Worm (Caenorhabditis elegans) whole organism, young adult: ENCODE data around the gene R13A5.11.

ENCODE experiments used
- B0261.1 ChIP-seq: sonication (generic microtip); optimal IDR thresholded peaks from 2 replicates; lab custom pipeline; 2016; ENCODE audit warnings: mild to moderate bottlenecking, missing genetic modification characterization, moderate library complexity, missing compliant biosample characterization
- C06A6.2 ChIP-seq: fragments of 200-800 bp; sonication (Bioruptor generic); conservative IDR thresholded peaks from 2 replicates; pipeline ENCODE4 v1.3.6; 2022; ENCODE audit warnings: missing genetic modification characterization, missing compliant biosample characterization
- C17E4.6 ChIP-seq: fragments of 200-800 bp; sonication (Bioruptor generic); IDR thresholded peaks from 2 replicates; pipeline ENCODE4 v1.3.6; 2022; ENCODE audit warnings: missing genetic modification reagents, missing genetic modification characterization, missing compliant biosample characterization
- F22D6.2 ChIP-seq: sonication (generic microtip); optimal IDR thresholded peaks from 2 replicates; lab custom pipeline; 2016; ENCODE audit warnings: mild to moderate bottlenecking, missing genetic modification characterization, missing compliant biosample characterization
- F57C9.4 ChIP-seq: sonication (generic microtip); optimal IDR thresholded peaks from 2 replicates; lab custom pipeline; 2017; ENCODE audit warnings: mild to moderate bottlenecking, missing genetic modification characterization, missing compliant biosample characterization
- Y56A3A.18 ChIP-seq: fragments of 200-800 bp; sonication (Bioruptor generic); IDR thresholded peaks from 2 replicates; pipeline ENCODE4 v1.3.6; 2022; ENCODE audit warnings: missing genetic modification reagents, missing genetic modification characterization, missing compliant biosample characterization
- Y95B8A.8 ChIP-seq: fragments of 200-800 bp; sonication (Bioruptor generic); IDR thresholded peaks from 2 replicates; pipeline ENCODE4 v1.3.6; 2022; ENCODE audit warnings: missing genetic modification reagents, missing genetic modification characterization, missing compliant biosample characterization
- aptf-3 ChIP-seq: fragments of 200-800 bp; sonication (Bioruptor generic); IDR thresholded peaks from 2 replicates; pipeline ENCODE4 v1.3.6; 2022; ENCODE audit warnings: missing genetic modification characterization, missing compliant biosample characterization
- atf-7 ChIP-seq: sonication (generic microtip); optimal IDR thresholded peaks from 2 replicates; lab custom pipeline; 2017; ENCODE audit warnings: mild to moderate bottlenecking, missing genetic modification characterization, missing compliant biosample characterization
- attf-6 ChIP-seq: fragments of 200-800 bp; sonication (Bioruptor generic); IDR thresholded peaks from 2 replicates; pipeline ENCODE4 v1.3.6; 2022; ENCODE audit warnings: missing genetic modification reagents, missing genetic modification characterization, missing compliant biosample characterization
- ccch-3 ChIP-seq: fragments of 200-800 bp; sonication (Bioruptor generic); optimal IDR thresholded peaks from 2 replicates; lab custom pipeline; 2018; ENCODE audit warnings: mild to moderate bottlenecking, missing genetic modification characterization, missing compliant biosample characterization
- cebp-1 ChIP-seq, 2 experiments: fragments of 200-800 bp in 1 of 2; sonication (Bioruptor generic) in 1 of 2; sonication (generic microtip) in 1 of 2; IDR thresholded peaks in 1 of 2; optimal IDR thresholded peaks in 1 of 2; 2 replicates each; pipeline versions ENCODE4 v1.3.6 to Lab custom; 2017 to 2022; ENCODE audit warnings: missing compliant biosample characterization in 2 of 2, missing genetic modification characterization in 2 of 2, mild to moderate bottlenecking in 1 of 2, missing genetic modification reagents in 1 of 2, moderate library complexity in 1 of 2
- ceh-100 ChIP-seq: fragments of 200-800 bp; sonication (Bioruptor generic); IDR thresholded peaks from 2 replicates; pipeline ENCODE4 v1.3.6; 2022; ENCODE audit warnings: missing genetic modification reagents, missing genetic modification characterization, missing compliant biosample characterization
- ceh-27 ChIP-seq: fragments of 200-800 bp; sonication (Bioruptor generic); optimal IDR thresholded peaks from 2 replicates; lab custom pipeline; 2018; ENCODE audit warnings: mild to moderate bottlenecking, missing genetic modification characterization, moderate library complexity, missing compliant biosample characterization
- ceh-40 ChIP-seq: fragments of 200-800 bp; sonication (Bioruptor generic); IDR thresholded peaks from 2 replicates; pipeline ENCODE4 v1.3.6; 2022; ENCODE audit warnings: missing genetic modification characterization, missing compliant biosample characterization
- ceh-58 ChIP-seq: fragments of 200-800 bp; sonication (Bioruptor generic); IDR thresholded peaks from 2 replicates; pipeline ENCODE4 v1.3.6; 2022; ENCODE audit warnings: missing genetic modification characterization, missing compliant biosample characterization
- ceh-91 ChIP-seq: fragments of 200-800 bp; sonication (Bioruptor generic); IDR thresholded peaks from 2 replicates; pipeline ENCODE4 v1.3.6; 2022; ENCODE audit warnings: missing genetic modification reagents, missing genetic modification characterization, missing compliant biosample characterization
- chd-7 ChIP-seq: sonication (generic microtip); optimal IDR thresholded peaks from 2 replicates; lab custom pipeline; 2016; ENCODE audit warnings: mild to moderate bottlenecking, missing genetic modification characterization, moderate library complexity, missing compliant biosample characterization
- efl-1 ChIP-seq: fragments of 150-350 bp; optimal IDR thresholded peaks from 2 replicates; lab custom pipeline; 2014; ENCODE audit warnings: missing biosample characterization, missing genetic modification reagents, missing genetic modification characterization
- gei-17 ChIP-seq: fragments of 200-800 bp; sonication (Bioruptor generic); optimal IDR thresholded peaks from 2 replicates; lab custom pipeline; 2018; ENCODE audit warnings: mild to moderate bottlenecking, missing genetic modification characterization, missing compliant biosample characterization
- him-1 ChIP-seq: sonication (generic microtip); optimal IDR thresholded peaks from 2 replicates; lab custom pipeline; 2016; ENCODE audit warnings: missing genotype, missing genetic modification reagents, missing genetic modification characterization, missing compliant biosample characterization
- hlh-12 ChIP-seq: sonication (generic microtip); optimal IDR thresholded peaks from 2 replicates; lab custom pipeline; 2016; ENCODE audit warnings: missing genetic modification characterization, missing compliant biosample characterization
- hsf-1 ChIP-seq: fragments of 200-800 bp; sonication (Bioruptor generic); IDR thresholded peaks from 2 replicates; pipeline ENCODE4 v1.3.6; 2022; ENCODE audit warnings: missing genetic modification reagents, missing genetic modification characterization, missing compliant biosample characterization
- let-526 ChIP-seq: fragments of 200-800 bp; sonication (Bioruptor generic); IDR thresholded peaks from 2 replicates; pipeline ENCODE4 v1.3.6; 2022; ENCODE audit warnings: missing genetic modification reagents, missing genetic modification characterization, missing compliant biosample characterization
- let-607 ChIP-seq, 2 experiments: fragments of 200-800 bp in 1 of 2; sonication (Bioruptor generic) in 1 of 2; sonication (generic microtip) in 1 of 2; optimal IDR thresholded peaks; 2 replicates each; lab custom pipeline; 2016 to 2018; ENCODE audit warnings: mild to moderate bottlenecking in 2 of 2, missing compliant biosample characterization in 2 of 2, missing genetic modification characterization in 2 of 2, moderate library complexity in 2 of 2, missing genotype in 1 of 2
- lin-35 ChIP-seq, 3 experiments: fragments of 150-350 bp in 2 of 3; sonication (generic microtip) in 1 of 3; optimal IDR thresholded peaks; 2 replicates each; lab custom pipeline; 2014 to 2018; ENCODE audit warnings: missing biosample characterization in 3 of 3, missing genetic modification characterization in 3 of 3, missing genetic modification reagents in 3 of 3
- lir-1 ChIP-seq: fragments of 200-800 bp; sonication (Bioruptor generic); conservative IDR thresholded peaks from 2 replicates; pipeline ENCODE4 v1.3.6; 2022; ENCODE audit warnings: missing genetic modification reagents, missing genetic modification characterization, missing compliant biosample characterization
- madf-10 ChIP-seq: sonication (generic microtip); optimal IDR thresholded peaks from 2 replicates; lab custom pipeline; 2016; ENCODE audit warnings: mild to moderate bottlenecking, missing genetic modification characterization, missing compliant biosample characterization
- madf-3 ChIP-seq: fragments of 200-800 bp; sonication (Bioruptor generic); IDR thresholded peaks from 2 replicates; pipeline ENCODE4 v1.3.6; 2022; ENCODE audit warnings: missing genetic modification reagents, missing genetic modification characterization, missing compliant biosample characterization
- madf-6 ChIP-seq: fragments of 200-800 bp; sonication (Bioruptor generic); IDR thresholded peaks from 2 replicates; pipeline ENCODE4 v1.3.6; 2022; ENCODE audit warnings: missing genetic modification reagents, missing genetic modification characterization, missing compliant biosample characterization
- nfya-1 ChIP-seq: sonication (generic microtip); optimal IDR thresholded peaks from 2 replicates; lab custom pipeline; 2017; ENCODE audit warnings: antibody characterized with exemption, missing compliant biosample characterization, missing genetic modification characterization, borderline replicate concordance; ENCODE audit not compliant: insufficient read depth
- nhr-120 ChIP-seq: fragments of 200-800 bp; sonication (Bioruptor generic); IDR thresholded peaks from 2 replicates; pipeline ENCODE4 v1.3.6; 2022; ENCODE audit warnings: missing genetic modification characterization, missing compliant biosample characterization
- nhr-179 ChIP-seq: sonication (generic microtip); optimal IDR thresholded peaks from 2 replicates; lab custom pipeline; 2016; ENCODE audit warnings: mild to moderate bottlenecking, missing genetic modification characterization, missing compliant biosample characterization
- nhr-80 ChIP-seq: sonication (generic microtip); optimal IDR thresholded peaks from 2 replicates; lab custom pipeline; 2016; ENCODE audit warnings: missing genetic modification characterization, missing compliant biosample characterization
- rec-8 ChIP-seq, 2 experiments: sonication (generic microtip); optimal IDR thresholded peaks; 2 replicates each; lab custom pipeline; 2016; ENCODE audit warnings: mild to moderate bottlenecking in 2 of 2, missing genetic modification characterization in 2 of 2, missing genetic modification reagents in 2 of 2, missing genotype in 2 of 2, missing biosample characterization in 1 of 2, missing compliant biosample characterization in 1 of 2, moderate library complexity in 1 of 2
- repo-1 ChIP-seq: sonication (generic microtip); optimal IDR thresholded peaks from 2 replicates; lab custom pipeline; 2017; ENCODE audit warnings: mild to moderate bottlenecking, missing genetic modification characterization, missing compliant biosample characterization
- snpc-1.1 ChIP-seq: sonication (generic microtip); optimal IDR thresholded peaks from 2 replicates; lab custom pipeline; 2017; ENCODE audit warnings: missing genetic modification characterization, mild to moderate bottlenecking, missing compliant biosample characterization, antibody characterized with exemption, moderate library complexity, missing genotype, missing genetic modification reagents; ENCODE audit not compliant: insufficient read depth
- snpc-1.3 ChIP-seq: sonication (generic microtip); optimal IDR thresholded peaks from 2 replicates; lab custom pipeline; 2017; ENCODE audit warnings: missing genetic modification characterization, mild to moderate bottlenecking, missing compliant biosample characterization, antibody characterized with exemption, moderate library complexity, missing genotype, missing genetic modification reagents; ENCODE audit not compliant: insufficient read depth
- snpc-3.4 ChIP-seq: sonication (generic microtip); optimal IDR thresholded peaks from 2 replicates; lab custom pipeline; 2017; ENCODE audit warnings: missing genetic modification characterization, mild to moderate bottlenecking, missing compliant biosample characterization, antibody characterized with exemption, moderate library complexity, missing genotype, missing genetic modification reagents
- tbp1 ChIP-seq: fragments of 200-800 bp; sonication (Bioruptor generic); optimal IDR thresholded peaks from 2 replicates; lab custom pipeline; 2018; ENCODE audit warnings: mild to moderate bottlenecking, missing genetic modification characterization, missing compliant biosample characterization
- tlf-1 ChIP-seq: fragments of 200-800 bp; sonication (Bioruptor generic); optimal IDR thresholded peaks from 2 replicates; lab custom pipeline; 2018; ENCODE audit warnings: mild to moderate bottlenecking, missing genetic modification characterization, missing compliant biosample characterization
- ztf-22 ChIP-seq: fragments of 200-800 bp; sonication (Bioruptor generic); optimal IDR thresholded peaks from 2 replicates; lab custom pipeline; 2018; ENCODE audit warnings: mild to moderate bottlenecking, missing genetic modification characterization, moderate library complexity, missing compliant biosample characterization
- ztf-28 ChIP-seq: fragments of 200-800 bp; sonication (Bioruptor generic); IDR thresholded peaks from 2 replicates; pipeline ENCODE4 v1.3.6; 2022; ENCODE audit warnings: missing genetic modification reagents, missing genetic modification characterization, missing compliant biosample characterization

Gene R13A5.11

DNA sequence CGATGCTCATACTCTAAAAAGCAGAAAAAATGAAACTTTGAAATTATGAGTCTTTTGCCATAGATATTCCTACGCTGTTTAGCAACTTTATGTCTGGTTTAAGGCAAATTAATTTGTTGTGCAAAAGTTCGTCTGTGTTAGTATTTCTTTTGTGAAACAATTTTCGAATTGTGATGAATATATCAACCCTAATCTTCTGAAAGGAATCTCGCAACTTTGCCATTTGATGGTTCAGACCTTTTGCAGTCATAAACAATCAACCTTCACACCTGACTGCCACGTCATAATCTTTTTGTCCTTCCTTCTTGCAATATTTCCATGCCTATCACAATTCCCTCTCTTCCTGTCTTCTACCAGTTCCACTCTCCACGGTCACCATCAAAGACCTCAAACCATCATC, 26.7 kb upstream of the R13A5.11 start:
- TF ChIP-seq ceh-58 (GFP tag; lab: Robert Waterston, UW) (0 out of 2 replicates have a peak, but pooled peaks have one; percentile 30), F22D6.2 (tag; lab: Kevin White, UChicago) (no peak)

DNA sequence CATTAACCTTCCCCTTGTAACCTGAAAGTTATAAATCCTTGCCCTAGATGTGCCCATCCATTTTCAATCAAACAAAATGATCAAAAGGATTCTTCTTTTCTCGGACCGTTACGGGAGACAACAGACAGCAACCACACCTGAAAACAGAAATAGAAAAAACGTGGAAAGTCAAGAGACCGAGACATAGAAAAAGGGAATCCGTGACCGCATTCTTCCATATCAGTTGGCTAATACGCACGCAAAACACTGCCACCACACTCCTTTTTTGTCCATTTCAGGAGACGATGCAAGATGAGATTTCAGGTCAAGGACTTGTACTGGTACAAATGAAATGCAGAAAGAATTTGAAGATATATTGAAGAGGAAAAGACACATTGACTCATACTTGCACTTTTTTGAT, 25.2 kb upstream of the R13A5.11 start:
- TF ChIP-seq hsf-1 (GFP tag; lab: Robert Waterston, UW) (no peak), attf-6 (no peak), rec-8 (tag; optimal IDR thresholded peaks at IDR 0.05; lab: Kevin White, UChicago) (no peak), C06A6.2 (GFP tag; lab: Robert Waterston, UW) (no peak), efl-1 (no peak), snpc-1.3 (no peak)

DNA sequence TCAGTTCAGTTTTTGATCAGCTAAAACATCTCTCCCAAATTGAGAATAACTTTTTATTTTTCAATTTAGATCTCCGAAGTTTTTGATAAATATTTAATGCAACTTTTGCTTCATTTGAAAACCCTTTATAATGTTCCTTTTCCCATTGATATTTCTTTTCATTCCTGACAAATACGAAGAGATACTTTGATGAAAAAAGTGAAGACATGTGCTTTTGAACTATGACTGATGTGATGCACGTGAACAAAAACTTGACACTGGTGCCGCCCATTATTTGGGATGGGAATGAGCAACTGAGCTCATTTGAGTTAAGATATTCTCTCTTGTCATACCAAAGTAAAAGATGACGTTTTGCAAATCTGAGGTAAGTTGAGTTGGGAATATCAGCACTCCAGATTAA, 23.1 kb upstream of the R13A5.11 start, which contains the start of gene T04A6.1:
T04A6.1 (plus strand) TSS at position 301 of the 400 bp plus-strand sequence.
- TF ChIP-seq C17E4.6 (no peak), ceh-91 (GFP tag; lab: Robert Waterston, UW) (no peak), F57C9.4 (tag; lab: Kevin White, UChicago) (no peak), atf-7 (no peak), aptf-3 (GFP tag; lab: Robert Waterston, UW) (no peak), B0261.1 (no peak), let-607 (tag; optimal IDR thresholded peaks at IDR 0.05; lab: Kevin White, UChicago) (no peak), nhr-80 (no peak), nhr-120 (GFP tag; lab: Robert Waterston, UW) (no peak), ccch-3 (GFP tag; lab: Kevin White, UChicago) (no peak), lir-1 (GFP tag; lab: Robert Waterston, UW) (no peak), ceh-40 (no peak), tlf-1 (no peak), hlh-12 (tag; lab: Kevin White, UChicago) (no peak)

DNA sequence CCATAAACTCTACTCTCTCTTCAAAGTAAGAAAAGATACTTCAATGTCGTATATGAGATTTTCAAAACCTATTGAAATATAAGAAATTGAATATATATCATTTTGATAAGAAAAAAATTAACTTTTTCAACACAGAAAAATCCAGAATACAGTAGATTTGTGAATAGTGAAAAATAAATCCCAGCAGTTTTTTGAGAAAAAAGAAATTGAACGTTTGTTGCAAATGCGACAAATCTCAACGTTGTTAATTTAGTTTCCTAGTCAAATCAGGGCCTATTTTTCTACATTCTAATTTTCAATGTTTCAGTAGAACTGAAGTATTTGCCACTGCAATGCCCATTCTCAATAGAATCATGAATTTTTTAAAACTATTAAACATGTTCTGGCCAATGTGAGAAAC, 21.4 kb upstream of the R13A5.11 start, which contains the start of gene T04A6.2:
T04A6.2 (plus strand) TSS at position 301 of the 400 bp plus-strand sequence.
- no peak for TF ChIP-seq ceh-27 (GFP tag; lab: Kevin White, UChicago)
- TF ChIP-seq Y95B8A.8 (GFP tag; lab: Robert Waterston, UW), result no peak
- TF ChIP-seq repo-1 (tag; lab: Kevin White, UChicago), result no peak
- TF ChIP-seq atf-7, result no peak
- no peak for TF ChIP-seq him-1 (tag; lab: Kevin White, UChicago)
- TF ChIP-seq cebp-1 (GFP tag; IDR thresholded peaks at IDR 0.05; lab: Robert Waterston, UW), result no peak
- no peak for TF ChIP-seq cebp-1 (tag; optimal IDR thresholded peaks at IDR 0.05; lab: Kevin White, UChicago)
- no peak for TF ChIP-seq tbp1 (GFP tag; lab: Kevin White, UChicago)
- TF ChIP-seq nfya-1 (tag; lab: Kevin White, UChicago), result no peak
- TF ChIP-seq chd-7 (tag; lab: Kevin White, UChicago), result no peak
- no peak for TF ChIP-seq lin-35 (GFP tag; optimal IDR thresholded peaks at IDR 0.05; lab: Kevin White, UChicago)
- TF ChIP-seq hsf-1 (GFP tag; lab: Robert Waterston, UW), result no peak
- TF ChIP-seq Y56A3A.18 (GFP tag; lab: Robert Waterston, UW), result no peak

DNA sequence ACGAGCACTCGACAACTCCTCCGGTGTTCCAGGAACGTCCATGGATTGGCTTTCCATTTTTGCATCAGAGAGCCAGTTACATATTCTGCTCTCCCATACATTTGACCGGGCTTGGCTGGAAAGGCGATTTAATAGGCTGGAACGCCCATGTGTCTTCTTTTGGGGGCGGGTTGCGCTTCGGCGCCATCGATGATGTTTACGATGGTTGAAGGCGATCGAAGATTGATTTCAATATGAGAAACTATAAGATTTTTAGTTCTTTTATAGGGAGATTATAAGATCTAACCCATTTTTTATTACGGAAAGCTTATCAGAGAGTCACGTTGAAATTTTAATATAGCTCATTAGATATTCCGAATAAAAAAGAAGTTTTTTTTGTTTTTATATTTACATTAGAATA, 16.0 kb upstream of the R13A5.11 start, which contains the start of gene nsph-4.3:
nsph-4.3 (minus strand) TSS at position 101 of the 400 bp plus-strand sequence.
- TF ChIP-seq nhr-179, result no peak
- TF ChIP-seq snpc-3.4 (tag; lab: Kevin White, UChicago), result no peak
- TF ChIP-seq madf-3 (GFP tag; lab: Robert Waterston, UW), result no peak
- no peak for TF ChIP-seq ceh-100 (GFP tag; lab: Robert Waterston, UW)
- no peak for TF ChIP-seq let-526 (GFP tag; lab: Robert Waterston, UW)
- no peak for TF ChIP-seq ztf-28 (GFP tag; lab: Robert Waterston, UW)
- TF ChIP-seq nhr-120 (GFP tag; lab: Robert Waterston, UW), result no peak
- TF ChIP-seq gei-17 (GFP tag; lab: Kevin White, UChicago), result no peak
- no peak for TF ChIP-seq madf-10 (tag; lab: Kevin White, UChicago)
- no peak for TF ChIP-seq ztf-22 (GFP tag; lab: Kevin White, UChicago)
- no peak for TF ChIP-seq snpc-1.1 (tag; lab: Kevin White, UChicago)
- TF ChIP-seq madf-6 (GFP tag; lab: Robert Waterston, UW), result no peak
